Worm (Caenorhabditis elegans) whole organism, midembryonic: ENCODE data around the gene mig-10.

Experiments
- flt-1 ChIP-seq: fragments of 200-800 bp; sonication (Bioruptor generic); IDR thresholded peaks from 2 replicates; pipeline ENCODE4 v1.3.6; 2022; ENCODE audit warnings: missing genetic modification characterization, missing compliant biosample characterization
- med-1 ChIP-seq: sonication (generic microtip); optimal IDR thresholded peaks from 2 replicates; lab custom pipeline; 2017; ENCODE audit warnings: missing genetic modification characterization, mild to moderate bottlenecking, missing compliant biosample characterization, antibody characterized with exemption, missing genetic modification reagents; ENCODE audit not compliant: insufficient read depth
- ref-1 ChIP-seq: fragments of 200-800 bp; sonication (Bioruptor generic); conservative IDR thresholded peaks from 2 replicates; pipeline ENCODE4 v1.3.6; 2022; ENCODE audit warnings: missing genetic modification reagents, missing genetic modification characterization, missing compliant biosample characterization
- ztf-23 ChIP-seq: fragments of 200-800 bp; sonication (Bioruptor generic); IDR thresholded peaks from 2 replicates; pipeline ENCODE4 v1.3.6; 2022; ENCODE audit warnings: missing genetic modification reagents, missing genetic modification characterization, missing compliant biosample characterization
- ztf-29 ChIP-seq: fragments of 200-800 bp; sonication (Bioruptor generic); IDR thresholded peaks from 2 replicates; pipeline ENCODE4 v1.3.6; 2022; ENCODE audit warnings: missing genetic modification reagents, missing genetic modification characterization, missing compliant biosample characterization

DNA sequence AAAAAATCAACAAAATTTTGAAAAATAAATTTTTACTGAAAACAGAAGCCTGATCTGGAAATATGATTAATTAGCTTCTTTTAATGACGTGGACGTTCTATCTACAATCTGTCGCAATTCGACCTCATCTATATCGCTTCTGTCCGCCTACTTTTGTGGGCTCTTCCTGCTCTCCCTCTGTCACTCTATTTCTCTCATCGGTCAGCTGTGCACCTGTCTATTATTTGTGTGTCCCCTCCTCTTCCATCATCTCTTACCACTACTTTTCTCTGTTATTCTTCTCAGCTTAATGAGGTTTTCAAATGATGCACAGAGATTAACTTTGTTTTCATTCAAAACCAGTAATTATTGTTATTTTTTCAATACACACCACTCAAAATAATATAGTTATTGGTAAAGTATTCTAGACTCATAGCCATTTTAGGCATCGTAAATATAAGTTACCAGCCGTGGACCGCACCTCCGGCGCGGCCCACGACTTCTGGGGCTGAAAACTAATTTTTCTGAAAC lies 20.2 kb downstream of the mig-10 start:
- TF ChIP-seq ztf-29 (GFP tag; lab: Robert Waterston, UW) (no peak), ztf-23 (GFP tag; lab: Robert Waterston, UW) (no peak), med-1 (no peak), flt-1 (GFP tag; lab: Robert Waterston, UW) (no peak), ref-1 (no peak)
